2 fruit fly cellular contexts compared by ENCODE assay signal in genomic region chr3L:16043045-16043781, dm6.
A peak's percentile ranks its signal among the peaks of the same experiment; 100 is the strongest.
TF ChIP-seq lines count a peak whose summit lies in the region.

No protein-coding gene starts in this region.

TF ChIP-seq in whole organism, embryonic, 481 proteins besides CTCF, POLR2A, EP300 and RAD21 (continued from another document and continues in another):
- TF ChIP-seq pb (GFP tag; optimal IDR thresholded peaks at IDR 0.05; lab: Kevin White, UChicago), result no peak
- TF ChIP-seq chinmo (GFP tag; IDR thresholded peaks at IDR 0.05; lab: Robert Waterston, UW; ENCODE audit: partially characterized antibody), result 0 out of 4 replicates have a peak, but pooled peaks have one; percentile 46
- TF ChIP-seq CG2712 (tag; optimal IDR thresholded peaks at IDR 0.05; lab: Kevin White, UChicago), result peak; percentile 81
- TF ChIP-seq Doc3 (GFP tag; IDR thresholded peaks at IDR 0.05; lab: Robert Waterston, UW; ENCODE audit: partially characterized antibody), result no peak
- no peak for TF ChIP-seq pho (GFP tag; optimal IDR thresholded peaks at IDR 0.05; lab: Kevin White, UChicago)
- no peak for TF ChIP-seq jumu (GFP tag; optimal IDR thresholded peaks at IDR 0.05; lab: Kevin White, UChicago)
- peak; percentile 50 for TF ChIP-seq CG12659 (GFP tag; optimal IDR thresholded peaks at IDR 0.05; lab: Kevin White, UChicago)
- TF ChIP-seq Antp (GFP tag; optimal IDR thresholded peaks at IDR 0.05; lab: Kevin White, UChicago), result no peak
- TF ChIP-seq twi (tag; optimal IDR thresholded peaks at IDR 0.05; lab: Kevin White, UChicago), result peak; percentile 43
- TF ChIP-seq Lhr (GFP tag; optimal IDR thresholded peaks at IDR 0.05; lab: Kevin White, UChicago), result no peak
- no peak for TF ChIP-seq al (GFP tag; IDR thresholded peaks at IDR 0.05; lab: Robert Waterston, UW)
- peak; percentile 37 for TF ChIP-seq CG3281 (GFP tag; optimal IDR thresholded peaks at IDR 0.05; lab: Kevin White, UChicago)
- TF ChIP-seq trem (tag; optimal IDR thresholded peaks at IDR 0.05; lab: Kevin White, UChicago), result peak; percentile 51
- TF ChIP-seq CG8290 (GFP tag; optimal IDR thresholded peaks at IDR 0.05; lab: Kevin White, UChicago), result peak; percentile 30
- no peak for TF ChIP-seq CG8290 (tag; optimal IDR thresholded peaks at IDR 0.05; lab: Kevin White, UChicago)
- TF ChIP-seq ara (GFP tag; IDR thresholded peaks at IDR 0.05; lab: Robert Waterston, UW), result peak; percentile 54; the same call in 1 of the 2 replicates
- TF ChIP-seq ind (GFP tag; optimal IDR thresholded peaks at IDR 0.05; lab: Kevin White, UChicago), result no peak
- TF ChIP-seq CG13123 (GFP tag; optimal IDR thresholded peaks at IDR 0.05; lab: Kevin White, UChicago), result no peak
- no peak for TF ChIP-seq fu2 (GFP tag; optimal IDR thresholded peaks at IDR 0.05; lab: Kevin White, UChicago)
- peak; percentile 21 for TF ChIP-seq salm (tag; optimal IDR thresholded peaks at IDR 0.05; lab: Kevin White, UChicago)
- no peak for TF ChIP-seq ase (GFP tag; IDR thresholded peaks at IDR 0.05; lab: Robert Waterston, UW)
- peak; percentile 35; the same call in 1 of the 2 replicates for TF ChIP-seq Rfx (GFP tag; IDR thresholded peaks at IDR 0.05; lab: Robert Waterston, UW)
- peak; percentile 30 for TF ChIP-seq CG1529 (GFP tag; optimal IDR thresholded peaks at IDR 0.05; lab: Kevin White, UChicago)
- TF ChIP-seq CG12299 (tag; optimal IDR thresholded peaks at IDR 0.05; lab: Kevin White, UChicago), result peak; percentile 7
- peak; percentile 50 for TF ChIP-seq CG6813 (GFP tag; optimal IDR thresholded peaks at IDR 0.05; lab: Kevin White, UChicago)
- TF ChIP-seq CG2875 (GFP tag; optimal IDR thresholded peaks at IDR 0.05; lab: Kevin White, UChicago), result peak; percentile 5
- 0 out of 3 replicates have a peak, but pooled peaks have one; percentile 43 for TF ChIP-seq CG11456 (GFP tag; IDR thresholded peaks at IDR 0.05; lab: Robert Waterston, UW)
- TF ChIP-seq dpn (GFP tag; optimal IDR thresholded peaks at IDR 0.05; lab: Kevin White, UChicago), result peak in 1 of 2 experiments; percentile 21
- 0 out of 2 replicates have a peak, but pooled peaks have one; percentile 15 for TF ChIP-seq Atf6 (GFP tag; IDR thresholded peaks at IDR 0.05; lab: Robert Waterston, UW)
- TF ChIP-seq Atf3 (GFP tag; optimal IDR thresholded peaks at IDR 0.05; lab: Kevin White, UChicago), result no peak
- TF ChIP-seq row (GFP tag; IDR thresholded peaks at IDR 0.05; lab: Robert Waterston, UW), result peak; percentile 71
- peak; percentile 72 for TF ChIP-seq D19A (tag; optimal IDR thresholded peaks at IDR 0.05; lab: Kevin White, UChicago)
- peak; percentile 34 for TF ChIP-seq Sox100B (GFP tag; optimal IDR thresholded peaks at IDR 0.05; lab: Kevin White, UChicago)
- TF ChIP-seq lmd (GFP tag; IDR thresholded peaks at IDR 0.05; lab: Robert Waterston, UW), result peak; percentile 9; the same call in 1 of the 2 replicates
- TF ChIP-seq rib (GFP tag; IDR thresholded peaks at IDR 0.05; lab: Robert Waterston, UW), result peak; percentile 24; the same call in 1 of the 2 replicates
- no peak for TF ChIP-seq Kr (GFP tag; optimal IDR thresholded peaks at IDR 0.05; lab: Kevin White, UChicago)
- no peak for TF ChIP-seq Abd-B (GFP tag; optimal IDR thresholded peaks at IDR 0.05; lab: Kevin White, UChicago)
- TF ChIP-seq ro (GFP tag; IDR thresholded peaks at IDR 0.05; lab: Robert Waterston, UW), result no peak
- no peak for TF ChIP-seq btn (GFP tag; optimal IDR thresholded peaks at IDR 0.05; lab: Kevin White, UChicago)
- TF ChIP-seq esg (GFP tag; conservative IDR thresholded peaks at IDR 0.05; lab: Robert Waterston, UW), result peak; percentile 20; the same call in 1 of the 2 replicates
- TF ChIP-seq CG16863 (GFP tag; optimal IDR thresholded peaks at IDR 0.05; lab: Kevin White, UChicago), result no peak
- TF ChIP-seq so (GFP tag; IDR thresholded peaks at IDR 0.05; lab: Robert Waterston, UW), result peak; percentile 48; the same call in 2 of the 3 replicates
- peak in 1 of 3 experiments; percentile 94 for TF ChIP-seq Stat92E (GFP tag; optimal IDR thresholded peaks at IDR 0.05; lab: Kevin White, UChicago)
- TF ChIP-seq CG13775 (GFP tag; optimal IDR thresholded peaks at IDR 0.05; lab: Kevin White, UChicago), result peak; percentile 40
- TF ChIP-seq CG11695 (GFP tag; IDR thresholded peaks at IDR 0.05; lab: Robert Waterston, UW), result 0 out of 3 replicates have a peak, but pooled peaks have one; percentile 48
- peak; percentile 72 for TF ChIP-seq cg (GFP tag; optimal IDR thresholded peaks at IDR 0.05; lab: Kevin White, UChicago)
- peak; percentile 68 for TF ChIP-seq fd96Cb (tag; optimal IDR thresholded peaks at IDR 0.05; lab: Kevin White, UChicago)
- TF ChIP-seq Elba2 (GFP tag; optimal IDR thresholded peaks at IDR 0.05; lab: Kevin White, UChicago), result no peak
- TF ChIP-seq CG4730 (GFP tag; IDR thresholded peaks at IDR 0.05; lab: Robert Waterston, UW), result 0 out of 2 replicates have a peak, but pooled peaks have one; percentile 33
- TF ChIP-seq hkb (optimal IDR thresholded peaks at IDR 0.05; lab: Kevin White, UChicago), result no peak
- peak; percentile 69 for TF ChIP-seq hkb (GFP tag; IDR thresholded peaks at IDR 0.05; lab: Robert Waterston, UW)
- TF ChIP-seq sd (tag; optimal IDR thresholded peaks at IDR 0.05; lab: Kevin White, UChicago), result peak; percentile 96
- TF ChIP-seq sens (GFP tag; lab: Kevin White, UChicago), result peak; percentile 62
- TF ChIP-seq CG8924 (tag; optimal IDR thresholded peaks at IDR 0.05; lab: Kevin White, UChicago), result peak; percentile 25
- peak; percentile 54 for TF ChIP-seq phol (tag; optimal IDR thresholded peaks at IDR 0.05; lab: Kevin White, UChicago)
- TF ChIP-seq CG31441 (GFP tag; IDR thresholded peaks at IDR 0.05; lab: Robert Waterston, UW), result peak; percentile 66
- TF ChIP-seq lola (GFP tag; optimal IDR thresholded peaks at IDR 0.05; lab: Kevin White, UChicago), result peak in 1 of 3 experiments; percentile 72
- TF ChIP-seq tap (tag; optimal IDR thresholded peaks at IDR 0.05; lab: Kevin White, UChicago), result peak; percentile 70
- TF ChIP-seq CG1602 (GFP tag; optimal IDR thresholded peaks at IDR 0.05; lab: Kevin White, UChicago), result peak; percentile 6
- peak; percentile 44 for TF ChIP-seq CG8388 (GFP tag; optimal IDR thresholded peaks at IDR 0.05; lab: Kevin White, UChicago)
- TF ChIP-seq CG30403 (GFP tag; optimal IDR thresholded peaks at IDR 0.05; lab: Kevin White, UChicago), result peak; percentile 13
- TF ChIP-seq HmgZ (tag; optimal IDR thresholded peaks at IDR 0.05; lab: Kevin White, UChicago), result no peak
- peak; percentile 85 for TF ChIP-seq nom (GFP tag; optimal IDR thresholded peaks at IDR 0.05; lab: Kevin White, UChicago)
- TF ChIP-seq CG18262 (tag; optimal IDR thresholded peaks at IDR 0.05; lab: Kevin White, UChicago), result peak; percentile 85

TF ChIP-seq in whole organism, prepupa, 60 proteins besides CTCF, POLR2A, EP300 and RAD21 (continued from another document):
- TF ChIP-seq CG8632 (GFP tag; optimal IDR thresholded peaks at IDR 0.05; lab: Kevin White, UChicago) (peak; percentile 84), Met (GFP tag; optimal IDR thresholded peaks at IDR 0.05; lab: Kevin White, UChicago) (peak; percentile 63), acj6 (GFP tag; optimal IDR thresholded peaks at IDR 0.05; lab: Kevin White, UChicago) (peak; percentile 82), spab (GFP tag; optimal IDR thresholded peaks at IDR 0.05; lab: Kevin White, UChicago) (peak; percentile 77), CG15336 (GFP tag; IDR thresholded peaks at IDR 0.05; lab: Robert Waterston, UW) (peak; percentile 84), CG31627 (GFP tag; optimal IDR thresholded peaks at IDR 0.05; lab: Kevin White, UChicago) (peak; percentile 30), pdm3 (GFP tag; optimal IDR thresholded peaks at IDR 0.05; lab: Kevin White, UChicago) (peak; percentile 58), CG6792 (GFP tag; optimal IDR thresholded peaks at IDR 0.05; lab: Kevin White, UChicago) (peak; percentile 59)
